Worm (Caenorhabditis elegans) whole organism, early embryonic: ENCODE data around the gene K12D12.5.

ENCODE experiments used
- aly-1 ChIP-seq: sonication (generic microtip); optimal IDR thresholded peaks from 2 replicates; lab custom pipeline; 2016; ENCODE audit warnings: missing genetic modification characterization, missing compliant biosample characterization
- ama-1 ChIP-seq: fragments of 150-350 bp; optimal IDR thresholded peaks from 2 replicates; lab custom pipeline; 2014
- ceh-13 ChIP-seq: fragments of 200-800 bp; sonication (Bioruptor generic); optimal IDR thresholded peaks from 2 replicates; lab custom pipeline; 2018; ENCODE audit warnings: mild to moderate bottlenecking, missing genetic modification characterization, missing compliant biosample characterization
- flt-1 ChIP-seq: fragments of 200-800 bp; sonication (Bioruptor generic); IDR thresholded peaks from 2 replicates; pipeline ENCODE4 v1.3.6; 2022; ENCODE audit warnings: missing genetic modification characterization, missing compliant biosample characterization
- pes-1 ChIP-seq: fragments of 200-800 bp; sonication (Bioruptor generic); IDR thresholded peaks from 2 replicates; pipeline ENCODE4 v1.3.6; 2022; ENCODE audit warnings: missing genetic modification reagents, missing genetic modification characterization, missing compliant biosample characterization
- tbx-11 ChIP-seq: fragments of 200-800 bp; sonication (Bioruptor generic); IDR thresholded peaks from 2 replicates; pipeline ENCODE4 v1.3.6; 2022; ENCODE audit warnings: missing genetic modification characterization, missing compliant biosample characterization
- tbx-37 ChIP-seq: fragments of 200-800 bp; sonication (Bioruptor generic); conservative IDR thresholded peaks from 2 replicates; pipeline ENCODE4 v1.3.6; 2022; ENCODE audit warnings: missing genetic modification reagents, missing genetic modification characterization, missing compliant biosample characterization

DNA sequence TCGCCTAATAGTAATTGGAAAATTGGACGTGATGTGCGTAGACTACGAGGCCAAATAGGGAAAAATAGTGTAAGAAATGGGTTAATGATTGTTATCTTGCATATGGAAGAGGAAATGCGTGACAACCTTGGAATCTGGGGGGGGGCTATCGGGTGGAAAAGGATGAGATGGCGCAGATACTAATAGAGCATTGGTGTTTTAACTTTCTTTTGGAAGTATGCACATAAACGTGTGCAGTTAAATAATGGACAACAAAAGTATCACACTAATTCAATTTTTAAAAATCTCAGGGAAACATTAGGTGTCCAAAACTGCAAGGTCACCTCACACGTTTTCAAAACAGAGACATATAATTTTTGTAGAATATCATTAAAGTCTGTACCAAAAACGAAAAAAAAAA lies 41.0 kb upstream of the K12D12.5 start, which contains the start of gene Y6D1A.2:
- TF ChIP-seq aly-1 (tag; lab: Kevin White, UChicago) (no peak), tbx-37 (GFP tag; lab: Robert Waterston, UW) (no peak), tbx-11 (GFP tag; lab: Robert Waterston, UW) (no peak), ceh-13 (GFP tag; lab: Kevin White, UChicago) (no peak), ama-1 (no peak), flt-1 (GFP tag; lab: Robert Waterston, UW) (no peak), pes-1 (no peak)
